Worm (Caenorhabditis elegans) whole organism, young adult: ENCODE results near the gene eri-12.

Experiments used
- Y53F4B.3 ChIP-seq: fragments of 200-800 bp; sonication (Bioruptor generic); IDR thresholded peaks from 2 replicates; pipeline ENCODE4 v1.3.6; 2022; ENCODE audit warnings: missing genetic modification reagents, missing genetic modification characterization, missing compliant biosample characterization
- ets-4 ChIP-seq: fragments of 200-800 bp; sonication (Bioruptor generic); optimal IDR thresholded peaks from 2 replicates; lab custom pipeline; 2018; ENCODE audit warnings: mild to moderate bottlenecking, missing genetic modification characterization, missing compliant biosample characterization
- hlh-12 ChIP-seq: sonication (generic microtip); optimal IDR thresholded peaks from 2 replicates; lab custom pipeline; 2016; ENCODE audit warnings: missing genetic modification characterization, missing compliant biosample characterization
- rcor-1 ChIP-seq: fragments of 200-800 bp; sonication (Bioruptor generic); IDR thresholded peaks from 2 replicates; pipeline ENCODE4 v1.3.6; 2022; ENCODE audit warnings: missing genetic modification reagents, missing genetic modification characterization, missing compliant biosample characterization

- TF ChIP-seq ets-4 (GFP tag; lab: Kevin White, UChicago), result no peak
- no peak for TF ChIP-seq rcor-1 (GFP tag; lab: Robert Waterston, UW)
- no peak for TF ChIP-seq hlh-12 (tag; lab: Kevin White, UChicago)
- TF ChIP-seq Y53F4B.3 (GFP tag; lab: Robert Waterston, UW), result no peak
Measured at ce11 chrIV:12203968-12204367, 47.3 kb downstream of the eri-12 start.
